Worm (Caenorhabditis elegans) whole organism, early embryonic: Measurements from ENCODE around the gene cdf-1.

Source experiments
- F13C5.2 ChIP-seq: sonication (generic microtip); optimal IDR thresholded peaks from 2 replicates; lab custom pipeline; 2017; ENCODE audit warnings: mild to moderate bottlenecking, missing genetic modification characterization, inconsistent platforms, missing compliant biosample characterization
- aly-1 ChIP-seq: sonication (generic microtip); optimal IDR thresholded peaks from 2 replicates; lab custom pipeline; 2016; ENCODE audit warnings: missing genetic modification characterization, missing compliant biosample characterization
- ama-1 ChIP-seq: fragments of 150-350 bp; optimal IDR thresholded peaks from 2 replicates; lab custom pipeline; 2014
- ceh-13 ChIP-seq: fragments of 200-800 bp; sonication (Bioruptor generic); optimal IDR thresholded peaks from 2 replicates; lab custom pipeline; 2018; ENCODE audit warnings: mild to moderate bottlenecking, missing genetic modification characterization, missing compliant biosample characterization
- ceh-36 ChIP-seq: sonication (generic microtip); optimal IDR thresholded peaks from 2 replicates; lab custom pipeline; 2016; ENCODE audit warnings: missing genetic modification characterization, inconsistent platforms, missing compliant biosample characterization
- ets-7 ChIP-seq: sonication (generic microtip); optimal IDR thresholded peaks from 2 replicates; lab custom pipeline; 2016; ENCODE audit warnings: missing genotype, missing genetic modification characterization, missing compliant biosample characterization
- flt-1 ChIP-seq: fragments of 200-800 bp; sonication (Bioruptor generic); IDR thresholded peaks from 2 replicates; pipeline ENCODE4 v1.3.6; 2022; ENCODE audit warnings: missing genetic modification characterization, missing compliant biosample characterization
- hmg-4 ChIP-seq: fragments of 200-800 bp; sonication (Bioruptor generic); optimal IDR thresholded peaks from 2 replicates; lab custom pipeline; 2018; ENCODE audit warnings: mild to moderate bottlenecking, missing genetic modification characterization, missing compliant biosample characterization
- hnd-1 ChIP-seq: sonication (generic microtip); optimal IDR thresholded peaks from 2 replicates; lab custom pipeline; 2016; ENCODE audit warnings: missing genetic modification characterization, missing compliant biosample characterization
- pes-1 ChIP-seq: fragments of 200-800 bp; sonication (Bioruptor generic); IDR thresholded peaks from 2 replicates; pipeline ENCODE4 v1.3.6; 2022; ENCODE audit warnings: missing genetic modification reagents, missing genetic modification characterization, missing compliant biosample characterization
- scrt-1 ChIP-seq: fragments of 200-800 bp; sonication (Bioruptor generic); IDR thresholded peaks from 2 replicates; pipeline ENCODE4 v1.3.6; 2022; ENCODE audit warnings: missing genetic modification characterization, missing compliant biosample characterization
- sea-1 ChIP-seq: fragments of 200-800 bp; sonication (Bioruptor generic); conservative IDR thresholded peaks from 2 replicates; pipeline ENCODE4 v1.3.6; 2022; ENCODE audit warnings: missing genetic modification characterization, missing compliant biosample characterization
- tbx-11 ChIP-seq: fragments of 200-800 bp; sonication (Bioruptor generic); IDR thresholded peaks from 2 replicates; pipeline ENCODE4 v1.3.6; 2022; ENCODE audit warnings: missing genetic modification characterization, missing compliant biosample characterization
- tbx-37 ChIP-seq: fragments of 200-800 bp; sonication (Bioruptor generic); conservative IDR thresholded peaks from 2 replicates; pipeline ENCODE4 v1.3.6; 2022; ENCODE audit warnings: missing genetic modification reagents, missing genetic modification characterization, missing compliant biosample characterization

ce11 chrX:6467462-6467861, 37.5 kb downstream of the cdf-1 start, which contains the start of gene C15B12.3:
- no peak for TF ChIP-seq flt-1 (GFP tag; lab: Robert Waterston, UW)
- no peak for TF ChIP-seq ets-7 (tag; lab: Kevin White, UChicago)
- TF ChIP-seq F13C5.2 (tag; lab: Kevin White, UChicago) = no peak
- TF ChIP-seq ama-1 = no peak
- no peak for TF ChIP-seq pes-1 (GFP tag; lab: Robert Waterston, UW)
- no peak for TF ChIP-seq hmg-4 (GFP tag; lab: Kevin White, UChicago)
- TF ChIP-seq tbx-11 (GFP tag; lab: Robert Waterston, UW) = no peak
- TF ChIP-seq ceh-36 (tag; lab: Kevin White, UChicago) = no peak
- no peak for TF ChIP-seq sea-1 (GFP tag; lab: Robert Waterston, UW)
- no peak for TF ChIP-seq ceh-13
- no peak for TF ChIP-seq tbx-37 (GFP tag; lab: Robert Waterston, UW)
- TF ChIP-seq hnd-1 (tag; lab: Kevin White, UChicago) = no peak
- no peak for TF ChIP-seq scrt-1 (GFP tag; lab: Robert Waterston, UW)
- no peak for TF ChIP-seq aly-1 (tag; lab: Kevin White, UChicago)
